2 fruit fly cellular contexts compared by ENCODE assay signal in the genomic region with DNA sequence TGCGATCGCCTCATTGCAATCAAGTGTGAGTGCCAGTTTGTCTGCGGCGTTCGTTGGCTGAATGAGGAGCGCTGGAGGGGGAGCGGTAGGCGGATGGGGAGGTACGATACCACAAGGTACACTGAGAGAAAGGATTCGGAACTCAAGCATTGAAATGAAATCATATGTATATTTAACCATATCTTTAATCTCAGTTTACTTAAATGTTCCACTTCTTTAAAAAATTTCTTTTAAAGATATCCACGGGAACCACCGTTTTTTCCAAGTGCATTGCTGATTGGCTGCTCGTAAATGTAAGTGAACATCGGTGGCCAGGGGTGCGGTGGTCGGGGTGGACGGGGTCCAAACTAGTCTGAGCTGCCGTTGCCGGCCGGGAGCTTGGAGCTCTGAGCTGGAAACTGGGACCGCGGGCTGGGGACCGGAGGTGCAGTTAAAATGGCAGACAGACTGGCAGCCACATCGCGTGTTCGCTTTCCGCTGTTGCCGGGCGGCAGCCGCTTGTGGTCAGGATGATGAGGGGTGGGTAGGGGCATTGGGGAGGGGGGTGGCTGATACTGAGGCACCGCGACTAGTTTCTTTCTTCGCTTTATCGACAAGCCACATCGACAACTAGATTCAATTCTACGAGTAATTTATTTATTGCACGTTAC.
TF ChIP-seq lines count a peak whose summit lies in the region.

No protein-coding gene starts in this region.

TF ChIP-seq in whole organism, embryonic, 481 proteins besides CTCF, POLR2A, EP300 and RAD21 (continued from another document and continues in another):
- TF ChIP-seq hkb (optimal IDR thresholded peaks at IDR 0.05; lab: Kevin White, UChicago) (no peak), hkb (GFP tag; IDR thresholded peaks at IDR 0.05; lab: Robert Waterston, UW) (peak; percentile 98), CG15011 (GFP tag; optimal IDR thresholded peaks at IDR 0.05; lab: Kevin White, UChicago) (peak; percentile 84), Hmr (GFP tag; optimal IDR thresholded peaks at IDR 0.05; lab: Kevin White, UChicago) (peak; percentile 90), sd (tag; optimal IDR thresholded peaks at IDR 0.05; lab: Kevin White, UChicago) (peak; percentile 78), CHES-1-like (GFP tag; optimal IDR thresholded peaks at IDR 0.05; lab: Kevin White, UChicago) (peak; percentile 92), CG5245 (GFP tag; optimal IDR thresholded peaks at IDR 0.05; lab: Kevin White, UChicago) (peak; percentile 96), ERR (GFP tag; optimal IDR thresholded peaks at IDR 0.05; lab: Kevin White, UChicago) (peak; percentile 91), Fer1 (GFP tag; optimal IDR thresholded peaks at IDR 0.05; lab: Kevin White, UChicago) (peak; percentile 94), CoRest (tag; optimal IDR thresholded peaks at IDR 0.05; lab: Kevin White, UChicago) (peak; percentile 97), zf30C (GFP tag; optimal IDR thresholded peaks at IDR 0.05; lab: Kevin White, UChicago) (peak; percentile 91), slbo (GFP tag; IDR thresholded peaks at IDR 0.05; lab: Robert Waterston, UW) (peak; percentile 92), Dref (GFP tag; IDR thresholded peaks at IDR 0.05; lab: Robert Waterston, UW) (no peak), kni (GFP tag; optimal IDR thresholded peaks at IDR 0.05; lab: Kevin White, UChicago) (peak; percentile 96), ham (GFP tag; IDR thresholded peaks at IDR 0.05; lab: Robert Waterston, UW) (no peak), CG34422 (GFP tag; IDR thresholded peaks at IDR 0.05; lab: Robert Waterston, UW) (peak; percentile 97), CG3847 (GFP tag; IDR thresholded peaks at IDR 0.05; lab: Robert Waterston, UW) (peak; percentile 92), gsb-n (tag; optimal IDR thresholded peaks at IDR 0.05; lab: Kevin White, UChicago) (peak; percentile 97), CG12769 (tag; optimal IDR thresholded peaks at IDR 0.05; lab: Kevin White, UChicago) (peak; percentile 98), Oaz (GFP tag; IDR thresholded peaks at IDR 0.05; lab: Robert Waterston, UW) (peak; percentile 91), CG8290 (GFP tag; optimal IDR thresholded peaks at IDR 0.05; lab: Kevin White, UChicago) (peak; percentile 94), CG8290 (tag; optimal IDR thresholded peaks at IDR 0.05; lab: Kevin White, UChicago) (peak; percentile 83 to 97), BtbVII (GFP tag; optimal IDR thresholded peaks at IDR 0.05; lab: Kevin White, UChicago) (peak; percentile 90), ash1 (GFP tag; optimal IDR thresholded peaks at IDR 0.05; lab: Kevin White, UChicago) (no peak), chinmo (GFP tag; IDR thresholded peaks at IDR 0.05; lab: Robert Waterston, UW; ENCODE audit: partially characterized antibody) (no peak), chif (GFP tag; optimal IDR thresholded peaks at IDR 0.05; lab: Kevin White, UChicago) (peak; percentile 95 to 97), dmrt11E (tag; optimal IDR thresholded peaks at IDR 0.05; lab: Kevin White, UChicago) (peak; percentile 97), CG13894 (tag; optimal IDR thresholded peaks at IDR 0.05; lab: Kevin White, UChicago) (peak; percentile 34), wor (GFP tag; IDR thresholded peaks at IDR 0.05; lab: Robert Waterston, UW) (peak; percentile 95), CG10462 (GFP tag; optimal IDR thresholded peaks at IDR 0.05; lab: Kevin White, UChicago) (peak; percentile 92), Deaf1 (tag; optimal IDR thresholded peaks at IDR 0.05; lab: Kevin White, UChicago) (peak; percentile 81), CG14965 (GFP tag; optimal IDR thresholded peaks at IDR 0.05; lab: Kevin White, UChicago; ENCODE audit: borderline replicate concordance) (peak; percentile 72), CG11093 (GFP tag; IDR thresholded peaks at IDR 0.05; lab: Robert Waterston, UW) (peak; percentile 94), CG2875 (GFP tag; optimal IDR thresholded peaks at IDR 0.05; lab: Kevin White, UChicago) (peak; percentile 98), CG6765 (GFP tag; optimal IDR thresholded peaks at IDR 0.05; lab: Kevin White, UChicago) (peak; percentile 42), PHDP (tag; optimal IDR thresholded peaks at IDR 0.05; lab: Kevin White, UChicago) (peak; percentile 95), CG16815 (GFP tag; optimal IDR thresholded peaks at IDR 0.05; lab: Kevin White, UChicago) (peak; percentile 90), onecut (GFP tag; IDR thresholded peaks at IDR 0.05; lab: Robert Waterston, UW) (peak; percentile 95), CG16813 (GFP tag; IDR thresholded peaks at IDR 0.05; lab: Robert Waterston, UW; ENCODE audit: partially characterized antibody) (no peak), bbx (GFP tag; IDR thresholded peaks at IDR 0.05; lab: Robert Waterston, UW; ENCODE audit: partially characterized antibody) (no peak), Six4 (GFP tag; optimal IDR thresholded peaks at IDR 0.05; lab: Kevin White, UChicago) (peak; percentile 94), scrt (GFP tag; optimal IDR thresholded peaks at IDR 0.05; lab: Kevin White, UChicago) (peak; percentile 85), CG14014 (GFP tag; IDR thresholded peaks at IDR 0.05; lab: Robert Waterston, UW) (peak; percentile 95), GATAe (GFP tag; conservative IDR thresholded peaks at IDR 0.05; lab: Robert Waterston, UW) (peak; percentile 49; the same call in 1 of the 2 replicates), CG1602 (GFP tag; optimal IDR thresholded peaks at IDR 0.05; lab: Kevin White, UChicago) (peak; percentile 94), CG10565 (GFP tag; optimal IDR thresholded peaks at IDR 0.05; lab: Kevin White, UChicago) (peak; percentile 77), Dfd (GFP tag; optimal IDR thresholded peaks at IDR 0.05; lab: Kevin White, UChicago) (no peak), CG3838 (GFP tag; optimal IDR thresholded peaks at IDR 0.05; lab: Kevin White, UChicago) (peak; percentile 87), CG34224 (GFP tag; IDR thresholded peaks at IDR 0.05; lab: Robert Waterston, UW; ENCODE audit: partially characterized antibody) (no peak), Opbp (GFP tag; IDR thresholded peaks at IDR 0.05; lab: Robert Waterston, UW; ENCODE audit: partially characterized antibody) (peak; percentile 42; the same call in 1 of the 3 replicates), CG17568 (GFP tag; optimal IDR thresholded peaks at IDR 0.05; lab: Kevin White, UChicago) (peak; percentile 91), rib (GFP tag; IDR thresholded peaks at IDR 0.05; lab: Robert Waterston, UW) (peak; percentile 79), CG7357 (GFP tag; IDR thresholded peaks at IDR 0.05; lab: Robert Waterston, UW) (peak; percentile 90), CG7745 (tag; optimal IDR thresholded peaks at IDR 0.05; lab: Kevin White, UChicago) (peak; percentile 53), Blimp-1 (GFP tag; optimal IDR thresholded peaks at IDR 0.05; lab: Kevin White, UChicago) (peak; percentile 97), D19A (tag; optimal IDR thresholded peaks at IDR 0.05; lab: Kevin White, UChicago) (peak; percentile 94), CG17359 (tag; optimal IDR thresholded peaks at IDR 0.05; lab: Kevin White, UChicago) (peak; percentile 97), CG11504 (tag; optimal IDR thresholded peaks at IDR 0.05; lab: Kevin White, UChicago) (peak; percentile 97), org-1 (GFP tag; optimal IDR thresholded peaks at IDR 0.05; lab: Kevin White, UChicago) (peak; percentile 95), tna (GFP tag; IDR thresholded peaks at IDR 0.05; lab: Robert Waterston, UW; ENCODE audit: partially characterized antibody) (no peak)

TF ChIP-seq in whole organism, prepupa, 60 proteins besides CTCF, POLR2A, EP300 and RAD21 (continued from another document):
- peak; percentile 98 for TF ChIP-seq dsx (GFP tag; optimal IDR thresholded peaks at IDR 0.05; lab: Kevin White, UChicago; ENCODE audit: poor library complexity, severe bottlenecking)
- TF ChIP-seq topi (GFP tag; optimal IDR thresholded peaks at IDR 0.05; lab: Kevin White, UChicago) = peak; percentile 98
- TF ChIP-seq CG6276 (GFP tag; optimal IDR thresholded peaks at IDR 0.05; lab: Kevin White, UChicago) = peak; percentile 99
- TF ChIP-seq CG31627 (GFP tag; optimal IDR thresholded peaks at IDR 0.05; lab: Kevin White, UChicago) = peak; percentile 95
- peak; percentile 100 for TF ChIP-seq CG15336 (GFP tag; IDR thresholded peaks at IDR 0.05; lab: Robert Waterston, UW)
- TF ChIP-seq ss (GFP tag; optimal IDR thresholded peaks at IDR 0.05; lab: Kevin White, UChicago) = peak; percentile 98 to 99
- TF ChIP-seq CG7368 (GFP tag; optimal IDR thresholded peaks at IDR 0.05; lab: Kevin White, UChicago) = peak; percentile 98
- peak; percentile 99 for TF ChIP-seq CG3919 (GFP tag; optimal IDR thresholded peaks at IDR 0.05; lab: Kevin White, UChicago)
- peak; percentile 91 for TF ChIP-seq Smox (GFP tag; optimal IDR thresholded peaks at IDR 0.05; lab: Kevin White, UChicago)
- peak; percentile 98 for TF ChIP-seq CG9139 (GFP tag; optimal IDR thresholded peaks at IDR 0.05; lab: Kevin White, UChicago)
- peak; percentile 99 for TF ChIP-seq Ets96B (tag; optimal IDR thresholded peaks at IDR 0.05; lab: Kevin White, UChicago)
- TF ChIP-seq CG11762 (GFP tag; optimal IDR thresholded peaks at IDR 0.05; lab: Kevin White, UChicago; ENCODE audit: insufficient read depth) = peak; percentile 97
- peak; percentile 98 for TF ChIP-seq CG8632 (GFP tag; optimal IDR thresholded peaks at IDR 0.05; lab: Kevin White, UChicago)
